Worm (Caenorhabditis elegans): ENCODE results near the gene Y39B6A.1.

Y39B6A.1 gene

ce11 chrV:19217104-19217503, 13.7 kb upstream of the Y39B6A.1 start, which contains the start of gene srr-2:
srr-2 (minus strand) TSS chrV:19217176.
- TF ChIP-seq aly-2 (tag; optimal IDR thresholded peaks at IDR 0.05) (no peak), nhr-28 (tag; optimal IDR thresholded peaks at IDR 0.05) (no peak), lin-39 (tag; optimal IDR thresholded peaks at IDR 0.05) (no peak), elt-1 (tag; optimal IDR thresholded peaks at IDR 0.05) (no peak), elt-2 (tag; optimal IDR thresholded peaks at IDR 0.05) (peak; percentile 59), pqm-1 (tag; optimal IDR thresholded peaks at IDR 0.05) (peak; percentile 56), egl-5 (tag; optimal IDR thresholded peaks at IDR 0.05) (no peak), ceh-82 (tag; optimal IDR thresholded peaks at IDR 0.05) (no peak), mdl-1 (tag; optimal IDR thresholded peaks at IDR 0.05) (no peak), nhr-25 (tag; optimal IDR thresholded peaks at IDR 0.05) (no peak), nfya-1 (tag; optimal IDR thresholded peaks at IDR 0.05; ENCODE audit: insufficient read depth) (no peak), ceh-16 (tag; optimal IDR thresholded peaks at IDR 0.05) (no peak), nhr-23 (tag; optimal IDR thresholded peaks at IDR 0.05) (no peak), sea-2 (GFP tag; optimal IDR thresholded peaks at IDR 0.05) (no peak), skn-1 (tag; optimal IDR thresholded peaks at IDR 0.05) (no peak), pha-4 (tag; optimal IDR thresholded peaks at IDR 0.05) (peak; percentile 47), ztf-11 (tag; optimal IDR thresholded peaks at IDR 0.05) (no peak), nhr-11 (tag; optimal IDR thresholded peaks at IDR 0.05) (no peak), fos-1 (tag; optimal IDR thresholded peaks at IDR 0.05) (no peak), fkh-10 (GFP tag; optimal IDR thresholded peaks at IDR 0.05) (no peak)

- TF ChIP-seq nhr-12 (tag; optimal IDR thresholded peaks at IDR 0.05) (no peak), elt-1 (tag; optimal IDR thresholded peaks at IDR 0.05) (no peak), unc-39 (tag; optimal IDR thresholded peaks at IDR 0.05) (no peak), nhr-23 (tag; optimal IDR thresholded peaks at IDR 0.05) (peak; percentile 0), ZK546.5 (tag; optimal IDR thresholded peaks at IDR 0.05) (no peak), lin-39 (tag; optimal IDR thresholded peaks at IDR 0.05) (no peak), mml-1 (tag; optimal IDR thresholded peaks at IDR 0.05) (no peak), nhr-76 (tag; optimal IDR thresholded peaks at IDR 0.05) (peak; percentile 97), nhr-67 (tag; optimal IDR thresholded peaks at IDR 0.05) (no peak), nfya-1 (tag; optimal IDR thresholded peaks at IDR 0.05; ENCODE audit: insufficient read depth) (no peak), nhr-43 (tag; optimal IDR thresholded peaks at IDR 0.05; ENCODE audit: poor library complexity, severe bottlenecking) (no peak), jun-1 (tag; optimal IDR thresholded peaks at IDR 0.05) (peak; percentile 18), pqm-1 (tag; optimal IDR thresholded peaks at IDR 0.05) (peak; percentile 86), ceh-9 (tag; optimal IDR thresholded peaks at IDR 0.05) (no peak), ztf-4 (tag; optimal IDR thresholded peaks at IDR 0.05) (no peak), tbx-2 (tag; optimal IDR thresholded peaks at IDR 0.05) (no peak), R02D3.7 (tag; optimal IDR thresholded peaks at IDR 0.05) (no peak), eor-1 (tag; optimal IDR thresholded peaks at IDR 0.05) (no peak), nhr-237 (tag; optimal IDR thresholded peaks at IDR 0.05) (no peak), fos-1 (tag; optimal IDR thresholded peaks at IDR 0.05) (no peak), daf-12 (tag; optimal IDR thresholded peaks at IDR 0.05) (no peak), nhr-77 (tag; optimal IDR thresholded peaks at IDR 0.05) (no peak), nhr-25 (tag; optimal IDR thresholded peaks at IDR 0.05) (no peak), nhr-11 (tag; optimal IDR thresholded peaks at IDR 0.05) (no peak), elt-2 (tag; optimal IDR thresholded peaks at IDR 0.05) (peak; percentile 90), fkh-2 (tag; optimal IDR thresholded peaks at IDR 0.05) (no peak), unc-62 (GFP tag; optimal IDR thresholded peaks at IDR 0.05) (no peak), lin-15B (tag; optimal IDR thresholded peaks at IDR 0.05) (no peak), ztf-11 (tag; optimal IDR thresholded peaks at IDR 0.05) (no peak), elt-3 (tag; optimal IDR thresholded peaks at IDR 0.05) (no peak), nhr-28 (tag; optimal IDR thresholded peaks at IDR 0.05) (no peak), ceh-16 (tag; optimal IDR thresholded peaks at IDR 0.05) (no peak), lsy-12 (tag; optimal IDR thresholded peaks at IDR 0.05) (no peak), egl-5 (tag; optimal IDR thresholded peaks at IDR 0.05) (no peak), ama-1 (optimal IDR thresholded peaks at IDR 0.05) (no peak), pha-4 (tag; optimal IDR thresholded peaks at IDR 0.05) (peak; percentile 54), snpc-4 (tag; optimal IDR thresholded peaks at IDR 0.05) (no peak), skn-1 (tag; optimal IDR thresholded peaks at IDR 0.05) (no peak), fkh-10 (GFP tag; optimal IDR thresholded peaks at IDR 0.05) (no peak), zag-1 (tag; optimal IDR thresholded peaks at IDR 0.05) (no peak), egl-27 (tag; optimal IDR thresholded peaks at IDR 0.05) (no peak), mdl-1 (tag; optimal IDR thresholded peaks at IDR 0.05) (no peak), sea-2 (GFP tag; optimal IDR thresholded peaks at IDR 0.05) (no peak), ceh-28 (tag; optimal IDR thresholded peaks at IDR 0.05) (no peak), aly-2 (tag; optimal IDR thresholded peaks at IDR 0.05) (no peak)
These were observed 8.9 kb upstream of the Y39B6A.1 start for ce11 chrV:19212354-19212753.

Measured in whole organism, L3 larva.